Fruit fly (Drosophila melanogaster) S2 (cell line): Measurements from ENCODE around the gene mip130.

Experiments
- CG8478 ChIP-seq: fragments of >200 bp; optimal IDR thresholded peaks from 2 replicates; lab custom pipeline; 2018
- CTCF ChIP-seq, 2 experiments: fragments of >200 bp; optimal IDR thresholded peaks; 2 replicates each; lab custom pipeline; 2018

DNA sequence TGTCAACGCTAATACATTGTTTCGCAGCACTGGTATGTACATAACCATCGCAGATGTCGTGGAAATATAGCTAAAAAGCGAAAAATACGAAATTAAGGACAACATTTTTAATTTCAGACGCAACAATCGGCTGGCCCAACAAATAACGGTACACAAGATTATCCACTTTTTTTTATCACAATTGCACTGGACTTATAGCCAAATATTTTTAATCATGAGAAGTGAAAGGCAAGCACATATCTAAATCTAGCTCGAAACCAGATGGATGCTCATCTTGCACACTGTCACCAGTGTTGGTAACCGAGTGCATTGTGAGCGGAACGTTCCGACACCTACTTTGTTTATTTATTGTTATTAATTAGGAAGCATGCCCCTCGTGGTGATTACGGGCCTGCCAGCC, 32.0 kb downstream of the mip130 start, which contains the start of the genes CG3857 and CG3587:
- TF ChIP-seq CG8478 (lab: Kevin White, UChicago) = no peak
- TF ChIP-seq CTCF (optimal IDR thresholded peaks at IDR 0.05; lab: Kevin White, UChicago) = peak in 1 of 2 experiments; percentile 38
